Fruit fly (Drosophila melanogaster) whole organism, adult: ENCODE measurements around the gene CG15336.

Experiments used
- CG11617 ChIP-seq: fragments of 200-800 bp; sonication (Bioruptor generic); optimal IDR thresholded peaks from 2 replicates; lab custom pipeline; 2017; ENCODE audit warnings: mild to moderate bottlenecking, missing biosample characterization, missing genetic modification reagents, missing genetic modification characterization
- CG12768 ChIP-seq: fragments of 200-800 bp; sonication (Bioruptor generic); optimal IDR thresholded peaks from 2 replicates; lab custom pipeline; 2017; ENCODE audit warnings: missing biosample characterization, missing genetic modification characterization, mild to moderate bottlenecking, moderate library complexity, missing genetic modification reagents
- CG14711 ChIP-seq: fragments of 200-800 bp; sonication (Bioruptor generic); optimal IDR thresholded peaks from 2 replicates; lab custom pipeline; 2018; ENCODE audit warnings: missing biosample characterization, mild to moderate bottlenecking, missing genetic modification characterization, moderate library complexity
- CG1620 ChIP-seq: fragments of 200-800 bp; sonication (Bioruptor generic); optimal IDR thresholded peaks from 2 replicates; lab custom pipeline; 2016; ENCODE audit warnings: missing biosample characterization, missing genetic modification characterization
- CG33017 ChIP-seq: fragments of 200-800 bp; sonication (Bioruptor generic); optimal IDR thresholded peaks from 2 replicates; lab custom pipeline; 2018; ENCODE audit warnings: missing biosample characterization, mild to moderate bottlenecking, missing genetic modification characterization, moderate library complexity
- CG5204 ChIP-seq: fragments of 200-800 bp; sonication (Bioruptor generic); optimal IDR thresholded peaks from 2 replicates; lab custom pipeline; 2016; ENCODE audit warnings: missing biosample characterization, missing genetic modification characterization
- CG7045 ChIP-seq: fragments of 200-800 bp; sonication (Bioruptor generic); optimal IDR thresholded peaks from 2 replicates; lab custom pipeline; 2017; ENCODE audit warnings: missing biosample characterization, mild to moderate bottlenecking, missing genetic modification characterization
- CG7101 ChIP-seq: fragments of 200-800 bp; sonication (Bioruptor generic); optimal IDR thresholded peaks from 2 replicates; lab custom pipeline; 2018; ENCODE audit warnings: missing biosample characterization, mild to moderate bottlenecking, missing genetic modification characterization, moderate library complexity
- Clk ChIP-seq: fragments of 200-800 bp; sonication (Bioruptor generic); optimal IDR thresholded peaks from 2 replicates; lab custom pipeline; 2017; ENCODE audit warnings: missing biosample characterization, missing genetic modification characterization
- Crg-1 ChIP-seq: fragments of 200-800 bp; sonication (Bioruptor generic); optimal IDR thresholded peaks from 2 replicates; lab custom pipeline; 2016; ENCODE audit warnings: missing biosample characterization, missing genetic modification characterization
- Hr96 ChIP-seq: fragments of 200-800 bp; sonication (Bioruptor generic); optimal IDR thresholded peaks from 2 replicates; lab custom pipeline; 2016; ENCODE audit warnings: missing biosample characterization, missing genetic modification characterization
- Mnt ChIP-seq: fragments of 200-800 bp; sonication (Bioruptor generic); optimal IDR thresholded peaks from 2 replicates; lab custom pipeline; 2016; ENCODE audit warnings: missing biosample characterization, mild to moderate bottlenecking, missing genetic modification characterization
- bab1 ChIP-seq: fragments of 200-800 bp; sonication (Bioruptor generic); optimal IDR thresholded peaks from 3 replicates; lab custom pipeline; 2019; ENCODE audit warnings: missing biosample characterization, mild to moderate bottlenecking, missing genetic modification characterization, moderate library complexity
- cic ChIP-seq: fragments of 200-800 bp; sonication (Bioruptor generic); optimal IDR thresholded peaks from 2 replicates; lab custom pipeline; 2017; ENCODE audit warnings: missing biosample characterization, mild to moderate bottlenecking, missing genetic modification characterization, moderate library complexity
- cnc ChIP-seq, 2 experiments: fragments of >200 bp; optimal IDR thresholded peaks; 2 replicates each; lab custom pipeline; 2017
- kay ChIP-seq: fragments of 200-800 bp; sonication (Bioruptor generic); peaks from one replicate; lab custom pipeline; 2016; ENCODE audit warnings: missing biosample characterization, missing genetic modification characterization, borderline replicate concordance
- ovo ChIP-seq: fragments of 200-800 bp; sonication (Bioruptor generic); optimal IDR thresholded peaks from 2 replicates; lab custom pipeline; 2016; ENCODE audit warnings: missing biosample characterization, missing genetic modification characterization
- pad ChIP-seq: fragments of 200-800 bp; sonication (Bioruptor generic); optimal IDR thresholded peaks from 3 replicates; lab custom pipeline; 2017; ENCODE audit warnings: missing biosample characterization, missing genetic modification characterization, mild to moderate bottlenecking, moderate library complexity, missing genetic modification reagents
- tj ChIP-seq: fragments of 200-800 bp; sonication (Bioruptor generic); optimal IDR thresholded peaks from 3 replicates; lab custom pipeline; 2017; ENCODE audit warnings: missing biosample characterization, mild to moderate bottlenecking, missing genetic modification characterization, moderate library complexity
- toe ChIP-seq: fragments of 200-800 bp; sonication (Bioruptor generic); optimal IDR thresholded peaks from 2 replicates; lab custom pipeline; 2016; ENCODE audit warnings: missing biosample characterization, missing genetic modification characterization

CG15336 gene

dm6 chrX:8142067-8142462 is 5.7 kb upstream of the CG15336 start, which contains the start of gene Smox:
Gene Smox, minus strand, starts transcription at chrX:8142279.
- peak; percentile 22 for TF ChIP-seq CG14711 (tag; lab: Kevin White, UChicago)
- no peak for TF ChIP-seq CG7101 (tag; lab: Kevin White, UChicago)
- TF ChIP-seq CG33017: peak; percentile 18

dm6 chrX:8143537-8143936 is 4.2 kb upstream of the CG15336 start, which contains the start of gene CG17982:
Gene CG17982, minus strand, starts transcription at chrX:8143835.
- peak; percentile 78 for TF ChIP-seq CG7045 (GFP tag; lab: Kevin White, UChicago)
- TF ChIP-seq bab1: peak; percentile 99
- peak; percentile 100 for TF ChIP-seq CG14711 (tag; lab: Kevin White, UChicago)
- peak; percentile 90 for TF ChIP-seq Mnt (GFP tag; lab: Kevin White, UChicago)
- TF ChIP-seq Crg-1: peak; percentile 85
- peak; percentile 83 for TF ChIP-seq CG12768 (GFP tag; lab: Kevin White, UChicago)
- TF ChIP-seq CG5204 (GFP tag; lab: Kevin White, UChicago): peak; percentile 82
- TF ChIP-seq CG11617 (GFP tag; lab: Kevin White, UChicago): peak; percentile 94
- TF ChIP-seq CG33017: peak; percentile 83
- peak; percentile 30 for TF ChIP-seq Clk (GFP tag; lab: Kevin White, UChicago)
- TF ChIP-seq CG7101 (tag; lab: Kevin White, UChicago): peak; percentile 95
- TF ChIP-seq tj (GFP tag; lab: Kevin White, UChicago): peak; percentile 81
- TF ChIP-seq Hr96 (GFP tag; lab: Kevin White, UChicago): no peak
- peak; percentile 93 for TF ChIP-seq CG1620 (GFP tag; lab: Kevin White, UChicago)
- TF ChIP-seq ovo (GFP tag; lab: Kevin White, UChicago): peak; percentile 67
- TF ChIP-seq pad (GFP tag; lab: Kevin White, UChicago): peak; percentile 80
- peak; percentile 87 for TF ChIP-seq toe
- TF ChIP-seq cnc (optimal IDR thresholded peaks at IDR 0.05; lab: Kevin White, UChicago): no peak
- TF ChIP-seq kay: no peak
- peak; percentile 42 for TF ChIP-seq cic

DNA sequence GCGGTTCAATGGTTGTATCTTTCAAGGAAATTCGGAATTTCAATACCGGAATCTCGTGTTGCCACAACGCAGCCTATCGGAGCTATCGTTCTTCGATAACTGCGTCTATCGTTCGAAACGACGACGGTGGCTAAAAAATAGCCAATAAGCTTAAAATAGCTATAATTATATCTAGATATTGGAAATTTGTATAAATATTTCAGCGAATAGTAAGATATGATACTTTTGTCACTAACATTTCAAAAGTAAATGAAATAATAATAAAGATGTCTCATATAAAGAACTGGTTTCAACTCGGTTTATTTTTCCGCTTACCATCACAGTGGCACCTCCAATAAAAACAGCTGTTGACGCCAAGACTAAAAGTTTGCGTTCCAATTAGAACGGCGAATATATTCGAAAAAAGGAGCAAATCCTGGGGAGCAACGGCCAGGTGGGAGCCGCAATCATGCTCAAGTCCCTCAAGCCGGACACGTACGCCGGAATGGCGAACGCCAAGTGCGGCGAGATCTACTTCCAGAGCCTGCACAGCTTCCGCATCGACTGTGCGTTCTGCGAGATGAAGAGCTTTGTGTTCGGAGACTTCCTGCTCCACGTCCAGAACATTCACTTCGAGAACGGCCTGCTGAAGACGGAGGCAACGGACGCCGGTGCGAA is 2.1 kb upstream of the CG15336 start, which contains the start of the genes alpha-PheRS and CG2129:
TSS of gene alpha-PheRS (minus strand) at position 102 of the 657 bp plus-strand sequence.
TSS of gene CG2129 (plus strand) at position 339 of the 657 bp plus-strand sequence.
- TF ChIP-seq ovo (GFP tag; lab: Kevin White, UChicago) (no peak), CG7045 (GFP tag; lab: Kevin White, UChicago) (no peak), CG33017 (no peak), CG1620 (GFP tag; lab: Kevin White, UChicago) (peak; percentile 44), kay (no peak), CG5204 (GFP tag; lab: Kevin White, UChicago) (no peak), cnc (optimal IDR thresholded peaks at IDR 0.05; lab: Kevin White, UChicago) (no peak), CG12768 (GFP tag; lab: Kevin White, UChicago) (no peak), cic (no peak), Clk (GFP tag; lab: Kevin White, UChicago) (no peak), bab1 (peak; percentile 77), Mnt (GFP tag; lab: Kevin White, UChicago) (peak; percentile 73), Hr96 (GFP tag; lab: Kevin White, UChicago) (no peak), CG7101 (tag; lab: Kevin White, UChicago) (peak; percentile 61), tj (GFP tag; lab: Kevin White, UChicago) (peak; percentile 43), CG14711 (tag; lab: Kevin White, UChicago) (peak; percentile 66), pad (GFP tag; lab: Kevin White, UChicago) (peak; percentile 13), toe (no peak), Crg-1 (peak; percentile 22), CG11617 (GFP tag; lab: Kevin White, UChicago) (peak; percentile 57)

- no peak for TF ChIP-seq CG1620 (GFP tag; lab: Kevin White, UChicago)
- TF ChIP-seq cnc (optimal IDR thresholded peaks at IDR 0.05; lab: Kevin White, UChicago): no peak
Observed at dm6 chrX:8148556-8148955, 807 bp downstream of the CG15336 start, which contains the start of gene CG10959. Gene CG10959, plus strand, starts transcription at chrX:8148783.

DNA sequence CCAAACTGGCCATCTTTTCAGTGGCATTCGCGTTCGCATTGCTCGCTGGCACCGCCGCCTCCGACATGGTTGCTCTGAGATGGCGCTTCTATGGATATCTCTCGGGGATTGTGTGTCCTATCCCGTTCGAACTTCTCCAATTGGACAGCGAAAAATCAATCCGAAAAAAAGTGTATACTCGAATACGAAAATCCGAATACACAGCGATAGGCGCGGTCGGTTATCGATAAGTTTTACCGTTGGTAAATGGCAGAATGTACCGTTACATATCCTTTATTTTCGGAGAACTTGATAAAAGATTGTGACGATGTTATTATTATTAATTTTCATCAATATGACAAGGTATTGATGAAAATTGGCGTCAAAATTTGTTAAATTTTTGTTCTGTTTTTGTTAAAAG is 4.3 kb downstream of the CG15336 start, which contains the start of gene Gbeta5:
TSS of gene Gbeta5 (minus strand) at position 199 of the 400 bp plus-strand sequence.
- TF ChIP-seq Crg-1 (no peak), CG12768 (GFP tag; lab: Kevin White, UChicago) (no peak), Hr96 (GFP tag; lab: Kevin White, UChicago) (no peak), Clk (GFP tag; lab: Kevin White, UChicago) (no peak), ovo (GFP tag; lab: Kevin White, UChicago) (peak; percentile 64), CG5204 (GFP tag; lab: Kevin White, UChicago) (no peak), CG14711 (tag; lab: Kevin White, UChicago) (no peak)

DNA sequence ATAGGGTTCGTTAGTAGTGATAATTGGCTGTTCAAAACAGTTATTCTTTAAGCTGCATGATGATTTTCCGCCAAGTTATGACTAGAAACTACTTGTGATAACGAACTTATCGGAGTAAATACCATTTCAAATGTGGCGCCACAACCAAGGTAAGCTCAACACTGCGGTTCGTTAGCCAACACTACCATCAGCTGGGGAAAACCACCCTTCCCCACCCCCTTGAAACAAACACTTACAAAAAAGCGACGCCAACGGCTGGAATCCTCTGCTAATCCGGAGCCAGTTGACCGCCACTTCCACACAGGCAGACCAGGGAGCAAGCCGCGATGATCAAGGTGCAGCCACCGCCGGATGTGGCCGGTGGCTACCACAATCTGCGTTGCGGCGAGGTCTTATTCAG is 5.0 kb downstream of the CG15336 start, which contains the start of gene CG18262:
TSS of gene CG18262 (plus strand) at position 231 of the 400 bp plus-strand sequence.
- TF ChIP-seq Mnt (GFP tag; lab: Kevin White, UChicago) (peak; percentile 25), pad (GFP tag; lab: Kevin White, UChicago) (peak; percentile 56), bab1 (peak; percentile 21), Crg-1 (peak; percentile 48), CG7101 (tag; lab: Kevin White, UChicago) (peak; percentile 45), CG1620 (GFP tag; lab: Kevin White, UChicago) (peak; percentile 54), CG5204 (GFP tag; lab: Kevin White, UChicago) (no peak), kay (no peak), CG12768 (GFP tag; lab: Kevin White, UChicago) (peak; percentile 11)
